Worm (Caenorhabditis elegans) whole organism, L4/young adult: ENCODE measurements around the gene ska-3.
A peak's percentile ranks its signal among the peaks of the same experiment; 100 is the strongest.

ENCODE experiments used
- W03F9.2 ChIP-seq: fragments of 150-350 bp; optimal IDR thresholded peaks from 2 replicates; lab custom pipeline; 2014; ENCODE audit warnings: missing biosample characterization, missing genetic modification characterization
- dao-5 ChIP-seq: sonication (generic microtip); optimal IDR thresholded peaks from 2 replicates; lab custom pipeline; 2016; ENCODE audit warnings: missing genotype, missing genetic modification characterization, moderate library complexity, missing compliant biosample characterization
- him-1 ChIP-seq: sonication (generic microtip); optimal IDR thresholded peaks from 2 replicates; lab custom pipeline; 2016; ENCODE audit warnings: missing genotype, missing genetic modification reagents, missing genetic modification characterization, missing compliant biosample characterization

ce11 chrIII:5727827-5728226, 49.0 kb upstream of the ska-3 start, which contains the start of gene egg-1:
- TF ChIP-seq dao-5 (tag; lab: Kevin White, UChicago) = no peak
- TF ChIP-seq him-1 (tag; lab: Kevin White, UChicago) = no peak
- TF ChIP-seq W03F9.2 (tag; lab: Kevin White, UChicago) = peak; percentile 39
